Worm (Caenorhabditis elegans) whole organism, L4/young adult: ENCODE results near the gene F56D6.21.

Experiments
- W03F9.2 ChIP-seq: fragments of 150-350 bp; optimal IDR thresholded peaks from 2 replicates; lab custom pipeline; 2014; ENCODE audit warnings: missing biosample characterization, missing genetic modification characterization
- dao-5 ChIP-seq: sonication (generic microtip); optimal IDR thresholded peaks from 2 replicates; lab custom pipeline; 2016; ENCODE audit warnings: missing genotype, missing genetic modification characterization, moderate library complexity, missing compliant biosample characterization
- him-1 ChIP-seq: sonication (generic microtip); optimal IDR thresholded peaks from 2 replicates; lab custom pipeline; 2016; ENCODE audit warnings: missing genotype, missing genetic modification reagents, missing genetic modification characterization, missing compliant biosample characterization

The F56D6.21 gene

ce11 chrIV:3876955-3877354, 27.8 kb upstream of the F56D6.21 start:
- TF ChIP-seq him-1 (tag; lab: Kevin White, UChicago) (no peak), W03F9.2 (tag; lab: Kevin White, UChicago) (no peak), dao-5 (tag; lab: Kevin White, UChicago) (no peak)

ce11 chrIV:3878283-3878938, 26.3 kb upstream of the F56D6.21 start, which contains the start of gene F37C4.6:
F37C4.6 (minus strand) TSS chrIV:3878333.
- TF ChIP-seq dao-5 (tag; lab: Kevin White, UChicago) (no peak), W03F9.2 (tag; lab: Kevin White, UChicago) (no peak), him-1 (tag; lab: Kevin White, UChicago) (no peak)

ce11 chrIV:3881119-3881518, 23.6 kb upstream of the F56D6.21 start, which contains the start of the genes F37C4.8 and oac-23:
F37C4.8 (minus strand) TSS chrIV:3881219.
oac-23 (plus strand) TSS chrIV:3881441.
- TF ChIP-seq him-1 (tag; lab: Kevin White, UChicago) (no peak), dao-5 (tag; lab: Kevin White, UChicago) (no peak), W03F9.2 (tag; lab: Kevin White, UChicago) (no peak)

- TF ChIP-seq dao-5 (tag; lab: Kevin White, UChicago) (no peak), W03F9.2 (tag; lab: Kevin White, UChicago) (no peak), him-1 (tag; lab: Kevin White, UChicago) (no peak)
Observed at ce11 chrIV:3885369-3885768, 19.4 kb upstream of the F56D6.21 start, which contains the start of gene oac-22. oac-22 (plus strand) TSS chrIV:3885669.

ce11 chrIV:3888963-3889362, 15.8 kb upstream of the F56D6.21 start, which contains the start of gene oac-21:
oac-21 (plus strand) TSS chrIV:3889263.
- TF ChIP-seq dao-5 (tag; lab: Kevin White, UChicago) (no peak), W03F9.2 (tag; lab: Kevin White, UChicago) (no peak), him-1 (tag; lab: Kevin White, UChicago) (no peak)

ce11 chrIV:3892027-3892426, 12.7 kb upstream of the F56D6.21 start, which contains the start of gene F56D6.9:
F56D6.9 (plus strand) TSS chrIV:3892327.
- no peak for TF ChIP-seq W03F9.2 (tag; lab: Kevin White, UChicago)
- TF ChIP-seq him-1 (tag; lab: Kevin White, UChicago) = no peak
- no peak for TF ChIP-seq dao-5 (tag; lab: Kevin White, UChicago)

- no peak for TF ChIP-seq W03F9.2 (tag; lab: Kevin White, UChicago)
- TF ChIP-seq him-1 (tag; lab: Kevin White, UChicago) = no peak
- TF ChIP-seq dao-5 (tag; lab: Kevin White, UChicago) = no peak
Observed at ce11 chrIV:3894004-3894480, 10.7 kb upstream of the F56D6.21 start, which contains the start of gene F56D6.8. F56D6.8 (minus strand) TSS chrIV:3894430.

ce11 chrIV:3894770-3895169, 9.9 kb upstream of the F56D6.21 start, which contains the start of gene dct-8:
dct-8 (plus strand) TSS chrIV:3895070.
- no peak for TF ChIP-seq dao-5 (tag; lab: Kevin White, UChicago)
- TF ChIP-seq him-1 (tag; lab: Kevin White, UChicago) = no peak
- no peak for TF ChIP-seq W03F9.2 (tag; lab: Kevin White, UChicago)

- TF ChIP-seq him-1 (tag; lab: Kevin White, UChicago) = no peak
- no peak for TF ChIP-seq dao-5 (tag; lab: Kevin White, UChicago)
- TF ChIP-seq W03F9.2 (tag; lab: Kevin White, UChicago) = no peak
Observed at ce11 chrIV:3899719-3900554, 4.8 kb upstream of the F56D6.21 start, which contains the start of gene srz-62. srz-62 (plus strand) TSS chrIV:3900504.

ce11 chrIV:3902955-3903354, 1.8 kb upstream of the F56D6.21 start, which contains the start of gene F56D6.6:
F56D6.6 (plus strand) TSS chrIV:3903255.
- TF ChIP-seq dao-5 (tag; lab: Kevin White, UChicago) (no peak), him-1 (tag; lab: Kevin White, UChicago) (no peak)

ce11 chrIV:3906393-3906792, 1.7 kb downstream of the F56D6.21 start, which contains the start of gene F56D6.11:
F56D6.11 (minus strand) TSS chrIV:3906493.
- TF ChIP-seq dao-5 (tag; lab: Kevin White, UChicago) (no peak), him-1 (tag; lab: Kevin White, UChicago) (no peak), W03F9.2 (tag; lab: Kevin White, UChicago) (no peak)

- TF ChIP-seq dao-5 (tag; lab: Kevin White, UChicago) (no peak), W03F9.2 (tag; lab: Kevin White, UChicago) (no peak), him-1 (tag; lab: Kevin White, UChicago) (no peak)
Observed at ce11 chrIV:3907506-3908188, 2.9 kb downstream of the F56D6.21 start, which contains the start of the genes F56D6.22 and F56D6.12. F56D6.22 (minus strand) TSS chrIV:3907606. F56D6.12 (plus strand) TSS chrIV:3908138.
